Fruit fly (Drosophila melanogaster) whole organism, adult: ENCODE data around the gene CG31999.

ENCODE experiments used
- CG11617 ChIP-seq: fragments of 200-800 bp; sonication (Bioruptor generic); optimal IDR thresholded peaks from 2 replicates; lab custom pipeline; 2017; ENCODE audit warnings: mild to moderate bottlenecking, missing biosample characterization, missing genetic modification reagents, missing genetic modification characterization
- CG12768 ChIP-seq: fragments of 200-800 bp; sonication (Bioruptor generic); optimal IDR thresholded peaks from 2 replicates; lab custom pipeline; 2017; ENCODE audit warnings: missing biosample characterization, missing genetic modification characterization, mild to moderate bottlenecking, moderate library complexity, missing genetic modification reagents
- CG14711 ChIP-seq: fragments of 200-800 bp; sonication (Bioruptor generic); optimal IDR thresholded peaks from 2 replicates; lab custom pipeline; 2018; ENCODE audit warnings: missing biosample characterization, mild to moderate bottlenecking, missing genetic modification characterization, moderate library complexity
- CG1620 ChIP-seq: fragments of 200-800 bp; sonication (Bioruptor generic); optimal IDR thresholded peaks from 2 replicates; lab custom pipeline; 2016; ENCODE audit warnings: missing biosample characterization, missing genetic modification characterization
- CG33017 ChIP-seq: fragments of 200-800 bp; sonication (Bioruptor generic); optimal IDR thresholded peaks from 2 replicates; lab custom pipeline; 2018; ENCODE audit warnings: missing biosample characterization, mild to moderate bottlenecking, missing genetic modification characterization, moderate library complexity
- CG5204 ChIP-seq: fragments of 200-800 bp; sonication (Bioruptor generic); optimal IDR thresholded peaks from 2 replicates; lab custom pipeline; 2016; ENCODE audit warnings: missing biosample characterization, missing genetic modification characterization
- CG7045 ChIP-seq: fragments of 200-800 bp; sonication (Bioruptor generic); optimal IDR thresholded peaks from 2 replicates; lab custom pipeline; 2017; ENCODE audit warnings: missing biosample characterization, mild to moderate bottlenecking, missing genetic modification characterization
- CG7101 ChIP-seq: fragments of 200-800 bp; sonication (Bioruptor generic); optimal IDR thresholded peaks from 2 replicates; lab custom pipeline; 2018; ENCODE audit warnings: missing biosample characterization, mild to moderate bottlenecking, missing genetic modification characterization, moderate library complexity
- Clk ChIP-seq: fragments of 200-800 bp; sonication (Bioruptor generic); optimal IDR thresholded peaks from 2 replicates; lab custom pipeline; 2017; ENCODE audit warnings: missing biosample characterization, missing genetic modification characterization
- Crg-1 ChIP-seq: fragments of 200-800 bp; sonication (Bioruptor generic); optimal IDR thresholded peaks from 2 replicates; lab custom pipeline; 2016; ENCODE audit warnings: missing biosample characterization, missing genetic modification characterization
- Hr96 ChIP-seq: fragments of 200-800 bp; sonication (Bioruptor generic); optimal IDR thresholded peaks from 2 replicates; lab custom pipeline; 2016; ENCODE audit warnings: missing biosample characterization, missing genetic modification characterization
- Mnt ChIP-seq: fragments of 200-800 bp; sonication (Bioruptor generic); optimal IDR thresholded peaks from 2 replicates; lab custom pipeline; 2016; ENCODE audit warnings: missing biosample characterization, mild to moderate bottlenecking, missing genetic modification characterization
- bab1 ChIP-seq: fragments of 200-800 bp; sonication (Bioruptor generic); optimal IDR thresholded peaks from 3 replicates; lab custom pipeline; 2019; ENCODE audit warnings: missing biosample characterization, mild to moderate bottlenecking, missing genetic modification characterization, moderate library complexity
- cic ChIP-seq: fragments of 200-800 bp; sonication (Bioruptor generic); optimal IDR thresholded peaks from 2 replicates; lab custom pipeline; 2017; ENCODE audit warnings: missing biosample characterization, mild to moderate bottlenecking, missing genetic modification characterization, moderate library complexity
- cnc ChIP-seq, 2 experiments: fragments of >200 bp; optimal IDR thresholded peaks; 2 replicates each; lab custom pipeline; 2017
- kay ChIP-seq: fragments of 200-800 bp; sonication (Bioruptor generic); peaks from one replicate; lab custom pipeline; 2016; ENCODE audit warnings: missing biosample characterization, missing genetic modification characterization, borderline replicate concordance
- ovo ChIP-seq: fragments of 200-800 bp; sonication (Bioruptor generic); optimal IDR thresholded peaks from 2 replicates; lab custom pipeline; 2016; ENCODE audit warnings: missing biosample characterization, missing genetic modification characterization
- pad ChIP-seq: fragments of 200-800 bp; sonication (Bioruptor generic); optimal IDR thresholded peaks from 3 replicates; lab custom pipeline; 2017; ENCODE audit warnings: missing biosample characterization, missing genetic modification characterization, mild to moderate bottlenecking, moderate library complexity, missing genetic modification reagents
- tj ChIP-seq: fragments of 200-800 bp; sonication (Bioruptor generic); optimal IDR thresholded peaks from 3 replicates; lab custom pipeline; 2017; ENCODE audit warnings: missing biosample characterization, mild to moderate bottlenecking, missing genetic modification characterization, moderate library complexity
- toe ChIP-seq: fragments of 200-800 bp; sonication (Bioruptor generic); optimal IDR thresholded peaks from 2 replicates; lab custom pipeline; 2016; ENCODE audit warnings: missing biosample characterization, missing genetic modification characterization

CG31999 gene

dm6 chr4:193386-194334 lies 33.9 kb downstream of the CG31999 start, which contains the start of gene Abcd1:
Abcd1 (minus strand) TSS chr4:193829.
- peak; percentile 90 for TF ChIP-seq kay
- no peak for TF ChIP-seq bab1 (GFP tag; lab: Kevin White, UChicago)

DNA sequence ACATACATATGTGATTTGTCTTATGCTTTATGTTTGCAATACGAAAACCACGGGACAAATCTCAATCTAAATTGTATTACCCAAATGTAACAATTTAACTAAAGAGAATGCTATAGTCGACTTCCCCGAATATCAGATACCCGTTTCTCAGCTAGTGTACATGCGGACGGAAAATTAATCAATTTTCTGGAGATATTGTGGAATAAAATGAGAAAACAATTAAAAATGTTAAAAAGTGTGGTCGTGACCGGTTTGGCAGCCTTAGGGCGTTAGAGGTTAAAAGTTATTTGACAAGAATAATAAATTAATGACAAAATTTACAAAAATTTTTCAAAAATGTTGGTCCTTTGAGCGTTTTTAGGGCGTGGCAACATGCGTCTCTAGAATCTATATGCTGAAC lies 35.0 kb downstream of the CG31999 start:
- TF ChIP-seq CG5204 (GFP tag; lab: Kevin White, UChicago) (no peak), bab1 (GFP tag; lab: Kevin White, UChicago) (no peak), tj (no peak), Hr96 (GFP tag; lab: Kevin White, UChicago) (no peak), CG11617 (GFP tag; lab: Kevin White, UChicago) (no peak), CG7101 (no peak), toe (GFP tag; lab: Kevin White, UChicago) (no peak), cic (GFP tag; lab: Kevin White, UChicago) (no peak), CG7045 (GFP tag; lab: Kevin White, UChicago) (no peak), cnc (optimal IDR thresholded peaks at IDR 0.05; lab: Kevin White, UChicago) (no peak), CG33017 (tag; lab: Kevin White, UChicago) (no peak), Mnt (no peak), ovo (GFP tag; lab: Kevin White, UChicago) (no peak)

dm6 chr4:183681-184080 lies 43.9 kb downstream of the CG31999 start:
- TF ChIP-seq kay (peak; percentile 50), Crg-1 (GFP tag; lab: Kevin White, UChicago) (no peak), CG7045 (GFP tag; lab: Kevin White, UChicago) (no peak), CG11617 (GFP tag; lab: Kevin White, UChicago) (no peak), Mnt (no peak), CG14711 (tag; lab: Kevin White, UChicago) (no peak)

DNA sequence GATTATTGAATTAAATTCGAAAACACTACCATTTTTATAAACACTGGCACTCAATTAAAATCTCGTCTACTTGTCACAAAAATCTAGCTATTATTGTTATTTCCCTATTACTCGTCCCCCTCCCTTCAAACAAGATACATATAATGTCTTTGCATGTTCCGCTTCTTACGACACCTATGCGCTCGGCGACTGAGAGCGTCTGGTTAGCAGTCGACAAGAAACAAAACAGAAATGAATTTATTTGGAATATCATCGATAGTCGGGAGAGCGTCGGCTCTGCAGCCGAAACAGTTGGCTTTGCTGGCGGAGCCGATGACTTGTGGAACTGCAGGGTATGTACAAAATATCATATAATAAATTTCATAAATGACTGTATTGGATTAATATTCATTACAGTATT lies 45.9 kb downstream of the CG31999 start:
- no peak for TF ChIP-seq Clk (GFP tag; lab: Kevin White, UChicago)
- no peak for TF ChIP-seq CG5204 (GFP tag; lab: Kevin White, UChicago)
- no peak for TF ChIP-seq CG7101
- no peak for TF ChIP-seq CG33017 (tag; lab: Kevin White, UChicago)
- no peak for TF ChIP-seq pad
- TF ChIP-seq Crg-1 (GFP tag; lab: Kevin White, UChicago), result no peak
- no peak for TF ChIP-seq CG7045 (GFP tag; lab: Kevin White, UChicago)
- no peak for TF ChIP-seq CG12768
- TF ChIP-seq cic (GFP tag; lab: Kevin White, UChicago), result no peak
- no peak for TF ChIP-seq ovo (GFP tag; lab: Kevin White, UChicago)
- TF ChIP-seq Hr96 (GFP tag; lab: Kevin White, UChicago), result no peak
- no peak for TF ChIP-seq bab1 (GFP tag; lab: Kevin White, UChicago)
- no peak for TF ChIP-seq tj
- no peak for TF ChIP-seq CG1620 (GFP tag; lab: Kevin White, UChicago)
- TF ChIP-seq kay, result no peak
- TF ChIP-seq toe (GFP tag; lab: Kevin White, UChicago), result no peak
- no peak for TF ChIP-seq CG11617 (GFP tag; lab: Kevin White, UChicago)

DNA sequence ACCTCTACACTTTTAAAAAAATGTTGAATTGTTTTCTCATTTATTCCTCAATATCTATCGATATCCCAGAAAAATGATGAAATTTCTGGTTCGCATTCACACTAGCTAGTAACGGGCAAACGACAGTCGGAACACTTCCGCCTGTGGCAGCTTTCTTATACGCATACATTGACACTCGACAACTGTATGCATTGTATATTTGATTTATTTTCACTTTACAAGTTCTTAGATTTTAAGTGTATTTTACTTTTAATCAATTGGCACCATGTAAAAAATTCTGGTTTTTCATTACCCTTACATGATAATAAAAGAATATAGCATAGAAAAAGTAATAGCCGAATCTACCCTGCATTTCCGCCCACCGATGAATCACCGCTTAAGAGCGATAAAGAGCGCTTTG lies 46.8 kb downstream of the CG31999 start:
- TF ChIP-seq cnc (optimal IDR thresholded peaks at IDR 0.05; lab: Kevin White, UChicago), result no peak

DNA sequence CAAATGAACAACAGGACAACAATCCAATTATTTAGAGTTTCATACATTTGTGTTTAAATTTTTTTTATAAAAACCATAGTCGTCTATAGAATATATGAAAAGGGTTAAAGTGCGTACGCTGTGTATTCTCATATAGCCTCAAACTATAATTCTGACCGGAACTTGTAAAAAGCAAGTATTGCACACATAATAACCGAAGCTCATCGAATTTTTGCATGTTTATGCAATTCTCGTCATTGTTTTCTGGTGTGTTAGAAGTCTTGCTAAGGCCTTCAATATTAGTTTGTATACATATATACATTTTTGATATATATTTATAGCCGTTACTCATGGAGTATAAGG lies 47.7 kb downstream of the CG31999 start:
- TF ChIP-seq cic (GFP tag; lab: Kevin White, UChicago), result no peak
- TF ChIP-seq Crg-1 (GFP tag; lab: Kevin White, UChicago), result no peak
- no peak for TF ChIP-seq CG11617 (GFP tag; lab: Kevin White, UChicago)
- no peak for TF ChIP-seq CG7101
- no peak for TF ChIP-seq CG5204 (GFP tag; lab: Kevin White, UChicago)
- TF ChIP-seq CG7045 (GFP tag; lab: Kevin White, UChicago), result no peak
- no peak for TF ChIP-seq pad
- no peak for TF ChIP-seq CG12768

dm6 chr4:179062-179919 lies 48.3 kb downstream of the CG31999 start, which contains the start of gene Arl4:
Arl4 (minus strand) TSS chr4:179389.
- TF ChIP-seq CG11617 (GFP tag; lab: Kevin White, UChicago) (no peak), CG7045 (GFP tag; lab: Kevin White, UChicago) (no peak), kay (no peak), Clk (GFP tag; lab: Kevin White, UChicago) (no peak), CG5204 (GFP tag; lab: Kevin White, UChicago) (no peak), CG1620 (GFP tag; lab: Kevin White, UChicago) (peak; percentile 16), CG7101 (no peak), Crg-1 (GFP tag; lab: Kevin White, UChicago) (no peak), pad (no peak), Hr96 (GFP tag; lab: Kevin White, UChicago) (no peak), CG14711 (tag; lab: Kevin White, UChicago) (peak; percentile 81), tj (no peak), toe (GFP tag; lab: Kevin White, UChicago) (no peak), Mnt (no peak), bab1 (GFP tag; lab: Kevin White, UChicago) (peak; percentile 11), CG33017 (tag; lab: Kevin White, UChicago) (no peak), cic (GFP tag; lab: Kevin White, UChicago) (no peak), CG12768 (no peak), cnc (optimal IDR thresholded peaks at IDR 0.05; lab: Kevin White, UChicago) (no peak), ovo (GFP tag; lab: Kevin White, UChicago) (no peak)
